Fruit fly (Drosophila melanogaster) whole organism, pupa: ENCODE measurements around the gene CG15283.

Experiments
- CG10348 ChIP-seq: fragments of 200-800 bp; sonication (Bioruptor generic); IDR thresholded peaks from 2 replicates; pipeline ENCODE4 v1.3.6; 2022; ENCODE audit warnings: missing biosample characterization, missing genetic modification characterization
- CG12605 ChIP-seq: fragments of 200-800 bp; sonication (Bioruptor generic); IDR thresholded peaks from 2 replicates; pipeline ENCODE4 v1.3.6; 2022; ENCODE audit warnings: missing biosample characterization, missing genetic modification characterization
- CG13204 ChIP-seq: fragments of 200-800 bp; sonication (Bioruptor generic); optimal IDR thresholded peaks from 2 replicates; lab custom pipeline; 2018; ENCODE audit warnings: missing biosample characterization, mild to moderate bottlenecking, missing genetic modification characterization, moderate library complexity
- CG14655 ChIP-seq: fragments of 200-800 bp; sonication (Bioruptor generic); optimal IDR thresholded peaks from 3 replicates; lab custom pipeline; 2017; ENCODE audit warnings: mild to moderate bottlenecking, missing biosample characterization, missing genetic modification reagents, missing genetic modification characterization
- CG15710 ChIP-seq: fragments of 200-800 bp; sonication (Bioruptor generic); optimal IDR thresholded peaks from 2 replicates; lab custom pipeline; 2018; ENCODE audit warnings: missing biosample characterization, mild to moderate bottlenecking, missing genetic modification characterization, moderate library complexity
- CG17806 ChIP-seq: fragments of 200-800 bp; sonication (Bioruptor generic); optimal IDR thresholded peaks from 2 replicates; lab custom pipeline; 2018; ENCODE audit warnings: missing biosample characterization, mild to moderate bottlenecking, missing genetic modification characterization, moderate library complexity
- CG32121 ChIP-seq: fragments of 200-800 bp; sonication (Bioruptor generic); IDR thresholded peaks from 2 replicates; pipeline ENCODE4 v1.3.6; 2022; ENCODE audit warnings: missing biosample characterization, missing genetic modification characterization
- CG34367 ChIP-seq: fragments of 200-800 bp; sonication (Bioruptor generic); optimal IDR thresholded peaks from 2 replicates; lab custom pipeline; 2018; ENCODE audit warnings: missing biosample characterization, mild to moderate bottlenecking, missing genetic modification characterization
- CG4496 ChIP-seq: fragments of 200-800 bp; sonication (Bioruptor generic); IDR thresholded peaks from 3 replicates; pipeline ENCODE4 v1.3.6; 2022; ENCODE audit warnings: missing biosample characterization, missing genetic modification characterization
- CG8159 ChIP-seq: fragments of 200-800 bp; sonication (Bioruptor generic); optimal IDR thresholded peaks from 3 replicates; lab custom pipeline; 2018; ENCODE audit warnings: missing biosample characterization, mild to moderate bottlenecking, missing genetic modification characterization, moderate library complexity
- CG8301 ChIP-seq: fragments of 200-800 bp; sonication (Bioruptor generic); optimal IDR thresholded peaks from 2 replicates; lab custom pipeline; 2018; ENCODE audit warnings: missing biosample characterization, mild to moderate bottlenecking, missing genetic modification characterization
- CG9948 ChIP-seq: fragments of 200-800 bp; sonication (Bioruptor generic); optimal IDR thresholded peaks from 2 replicates; lab custom pipeline; 2018; ENCODE audit warnings: missing biosample characterization, mild to moderate bottlenecking, missing genetic modification characterization, moderate library complexity
- D1 ChIP-seq: fragments of 200-800 bp; sonication (Bioruptor generic); optimal IDR thresholded peaks from 2 replicates; lab custom pipeline; 2018; ENCODE audit warnings: missing biosample characterization, mild to moderate bottlenecking, missing genetic modification characterization, moderate library complexity
- EcR ChIP-seq: fragments of 200-800 bp; sonication (Bioruptor generic); optimal IDR thresholded peaks from 3 replicates; lab custom pipeline; 2019; ENCODE audit warnings: missing biosample characterization, missing genetic modification characterization, mild to moderate bottlenecking, moderate library complexity, missing genetic modification reagents
- Ets98B ChIP-seq: fragments of 200-800 bp; sonication (Bioruptor generic); IDR thresholded peaks from 2 replicates; pipeline ENCODE4 v1.3.6; 2022; ENCODE audit warnings: missing biosample characterization, missing genetic modification characterization
- Pif1A ChIP-seq: fragments of 200-800 bp; sonication (Bioruptor generic); optimal IDR thresholded peaks from 3 replicates; lab custom pipeline; 2016; ENCODE audit warnings: missing biosample characterization, missing genetic modification characterization
- Pif1B ChIP-seq: fragments of 200-800 bp; sonication (Bioruptor generic); optimal IDR thresholded peaks from 3 replicates; lab custom pipeline; 2016; ENCODE audit warnings: missing biosample characterization, missing genetic modification characterization
- Snoo ChIP-seq: fragments of 200-800 bp; sonication (Bioruptor generic); optimal IDR thresholded peaks from 3 replicates; lab custom pipeline; 2017; ENCODE audit warnings: missing biosample characterization, mild to moderate bottlenecking, missing genetic modification characterization, inconsistent platforms
- fd96Ca ChIP-seq: fragments of 200-800 bp; sonication (Bioruptor generic); IDR thresholded peaks from 3 replicates; pipeline ENCODE4 v1.3.6; 2022; ENCODE audit warnings: missing biosample characterization, missing genetic modification characterization
- gl ChIP-seq: fragments of 200-800 bp; sonication (Bioruptor generic); optimal IDR thresholded peaks from 2 replicates; lab custom pipeline; 2018; ENCODE audit warnings: missing biosample characterization, mild to moderate bottlenecking, missing genetic modification characterization
- rn ChIP-seq: fragments of 200-800 bp; sonication (Bioruptor generic); IDR thresholded peaks from 2 replicates; pipeline ENCODE4 v1.3.6; 2022; ENCODE audit warnings: missing biosample characterization, missing genetic modification characterization

CG15283 gene

dm6 chr2L:14454247-14454646, 3.5 kb upstream of the CG15283 start:
- TF ChIP-seq CG8159 (no peak), Pif1A (GFP tag; lab: Kevin White, UChicago) (no peak), CG8301 (tag; lab: Kevin White, UChicago) (no peak), CG4496 (GFP tag; lab: Robert Waterston, UW) (no peak), CG9948 (no peak), CG17806 (tag; lab: Kevin White, UChicago) (no peak), CG34367 (no peak), CG15710 (tag; lab: Kevin White, UChicago) (no peak), CG14655 (GFP tag; lab: Kevin White, UChicago) (no peak), CG13204 (GFP tag; lab: Kevin White, UChicago) (no peak), Ets98B (GFP tag; lab: Robert Waterston, UW) (no peak), D1 (tag; lab: Kevin White, UChicago) (no peak), CG32121 (GFP tag; lab: Robert Waterston, UW) (no peak), rn (GFP tag; lab: Robert Waterston, UW) (no peak), fd96Ca (GFP tag; lab: Robert Waterston, UW) (no peak), CG12605 (no peak), gl (tag; lab: Kevin White, UChicago) (no peak)

DNA sequence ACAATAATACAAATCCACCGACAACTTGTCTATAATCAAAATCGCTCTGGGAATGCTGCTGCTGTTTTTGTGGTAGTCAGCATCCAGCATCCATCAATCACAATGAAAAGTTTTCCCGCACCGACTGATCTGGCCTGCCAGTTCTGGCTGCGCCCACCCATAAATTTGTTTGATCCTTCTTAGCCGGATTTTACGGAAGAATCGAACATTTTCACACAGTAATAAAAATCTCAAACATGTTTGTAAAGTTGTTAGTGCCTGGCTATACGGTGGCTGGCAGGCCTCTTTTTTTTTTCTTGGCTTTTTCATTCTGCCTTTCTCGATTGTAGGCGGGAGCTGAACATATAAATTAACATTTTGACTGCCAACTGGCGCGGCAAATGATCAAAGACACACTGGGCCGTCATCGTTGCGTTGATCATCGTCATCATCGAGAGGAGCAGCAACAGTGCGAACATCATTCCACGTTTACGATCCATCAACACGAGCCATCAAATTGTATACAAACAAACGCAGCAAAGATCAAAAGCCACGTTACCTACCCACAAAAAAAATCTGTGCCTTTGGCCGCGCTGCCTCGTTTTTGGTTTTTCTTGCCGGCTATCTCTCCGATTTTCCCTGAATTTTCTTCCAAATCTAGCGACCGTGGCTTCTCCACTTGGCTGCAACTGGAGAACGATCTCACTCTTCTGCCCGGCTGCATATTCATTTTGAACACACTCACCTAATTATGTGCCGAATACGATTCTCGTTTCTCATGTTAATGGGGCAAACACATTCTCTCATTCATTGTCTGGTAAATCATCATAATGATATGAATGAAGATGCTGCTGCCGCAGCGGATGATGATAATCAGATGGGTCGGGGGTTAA, 2.4 kb upstream of the CG15283 start:
- TF ChIP-seq CG4496 (GFP tag; lab: Robert Waterston, UW) (no peak), CG10348 (GFP tag; lab: Robert Waterston, UW) (no peak), CG34367 (no peak), Pif1A (GFP tag; lab: Kevin White, UChicago) (no peak), CG15710 (tag; lab: Kevin White, UChicago) (no peak), CG14655 (GFP tag; lab: Kevin White, UChicago) (no peak)

DNA sequence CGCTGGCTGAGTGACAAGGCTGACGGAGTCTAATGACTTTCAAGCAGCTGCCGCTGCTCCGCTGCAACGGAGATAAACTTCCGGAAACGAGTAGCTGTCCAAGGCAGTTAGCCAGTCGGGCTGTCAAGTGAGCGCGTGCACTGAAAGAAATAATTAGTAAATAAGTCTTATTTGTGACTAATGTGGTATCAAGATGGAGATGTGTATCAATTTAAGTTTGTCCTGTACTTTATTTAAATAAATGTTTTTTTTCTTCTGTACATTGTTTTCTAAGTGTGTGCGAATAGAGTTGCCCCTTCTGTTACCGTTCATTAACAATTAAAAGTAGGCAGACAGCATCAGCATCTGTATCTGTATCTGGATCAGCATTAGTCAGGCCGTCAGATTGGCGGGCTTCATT, 564 bp upstream of the CG15283 start:
- TF ChIP-seq CG14655 (GFP tag; lab: Kevin White, UChicago) (peak; percentile 63), Pif1A (GFP tag; lab: Kevin White, UChicago) (peak; percentile 21), CG10348 (GFP tag; lab: Robert Waterston, UW) (no peak), EcR (GFP tag; lab: Kevin White, UChicago) (no peak), CG4496 (GFP tag; lab: Robert Waterston, UW) (peak; percentile 53; the same call in 2 of the 3 replicates), CG32121 (GFP tag; lab: Robert Waterston, UW) (no peak), Ets98B (GFP tag; lab: Robert Waterston, UW) (no peak), CG8301 (tag; lab: Kevin White, UChicago) (peak; percentile 54), CG12605 (no peak), CG13204 (GFP tag; lab: Kevin White, UChicago) (no peak), CG15710 (tag; lab: Kevin White, UChicago) (no peak), D1 (tag; lab: Kevin White, UChicago) (no peak), Snoo (tag; lab: Kevin White, UChicago) (no peak), Pif1B (GFP tag; lab: Kevin White, UChicago) (no peak), rn (GFP tag; lab: Robert Waterston, UW) (no peak), CG9948 (no peak), CG34367 (no peak), fd96Ca (GFP tag; lab: Robert Waterston, UW) (0 out of 3 replicates have a peak, but pooled peaks have one; percentile 39), CG8159 (peak; percentile 3), gl (tag; lab: Kevin White, UChicago) (no peak), CG17806 (tag; lab: Kevin White, UChicago) (no peak)

- TF ChIP-seq Ets98B (GFP tag; lab: Robert Waterston, UW) (no peak), CG8159 (no peak), D1 (tag; lab: Kevin White, UChicago) (no peak), CG8301 (tag; lab: Kevin White, UChicago) (no peak), CG15710 (tag; lab: Kevin White, UChicago) (no peak), CG12605 (no peak), CG4496 (GFP tag; lab: Robert Waterston, UW) (no peak), fd96Ca (GFP tag; lab: Robert Waterston, UW) (no peak), CG14655 (GFP tag; lab: Kevin White, UChicago) (no peak), CG34367 (no peak), CG10348 (GFP tag; lab: Robert Waterston, UW) (no peak), Pif1B (GFP tag; lab: Kevin White, UChicago) (no peak), gl (tag; lab: Kevin White, UChicago) (no peak), rn (GFP tag; lab: Robert Waterston, UW) (no peak), CG9948 (no peak), Pif1A (GFP tag; lab: Kevin White, UChicago) (no peak), CG13204 (GFP tag; lab: Kevin White, UChicago) (no peak)
Observed at dm6 chr2L:14449886-14450548, 705 bp downstream of the CG15283 start.

DNA sequence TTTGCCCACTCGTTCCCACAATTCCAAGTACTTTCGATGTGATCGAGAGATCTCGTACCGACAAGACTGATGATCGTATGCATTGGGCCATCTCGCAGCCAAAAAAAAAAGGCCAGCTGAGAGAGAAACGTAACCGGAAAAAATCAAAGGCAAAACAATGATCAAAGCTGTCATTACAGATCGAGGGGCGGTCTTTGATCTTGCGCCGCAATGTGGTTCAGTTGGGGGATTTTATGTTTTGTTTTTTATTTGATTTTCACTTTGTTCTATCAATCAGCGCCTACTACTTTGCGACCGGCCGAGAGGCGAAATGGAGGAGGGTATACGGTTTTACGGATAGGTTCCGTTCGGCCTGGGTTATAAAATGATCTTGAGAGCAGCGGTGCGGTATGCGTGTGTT, 1.9 kb downstream of the CG15283 start:
- no peak for TF ChIP-seq CG8159
- no peak for TF ChIP-seq rn (GFP tag; lab: Robert Waterston, UW)
- TF ChIP-seq CG8301 (tag; lab: Kevin White, UChicago): no peak
- TF ChIP-seq Ets98B (GFP tag; lab: Robert Waterston, UW): no peak
- no peak for TF ChIP-seq EcR (GFP tag; lab: Kevin White, UChicago)
